Fruit fly (Drosophila melanogaster) whole organism: ENCODE data around the gene CG5116.

Experiments
- CG8478 ChIP-seq: fragments of >200 bp; optimal IDR thresholded peaks from 2 replicates; lab custom pipeline; 2018; ENCODE audit warnings: inconsistent platforms
- Dll ChIP-seq: fragments of >200 bp; optimal IDR thresholded peaks from 2 replicates; lab custom pipeline; 2017
- EcR ChIP-seq, 2 experiments: fragments of >200 bp; optimal IDR thresholded peaks; 2 replicates each; lab custom pipeline; 2017; ENCODE audit warnings: missing biosample characterization in 2 of 2, missing genetic modification characterization in 2 of 2, missing genetic modification reagents in 2 of 2
- pan ChIP-seq: fragments of >200 bp; optimal IDR thresholded peaks from 2 replicates; lab custom pipeline; 2017
- psq ChIP-seq: fragments of >200 bp; optimal IDR thresholded peaks from 2 replicates; lab custom pipeline; 2017
- usp ChIP-seq: fragments of >200 bp; optimal IDR thresholded peaks from 2 replicates; lab custom pipeline; 2017; ENCODE audit warnings: missing biosample characterization, missing genetic modification characterization, mixed read lengths

CG5116 gene

DNA sequence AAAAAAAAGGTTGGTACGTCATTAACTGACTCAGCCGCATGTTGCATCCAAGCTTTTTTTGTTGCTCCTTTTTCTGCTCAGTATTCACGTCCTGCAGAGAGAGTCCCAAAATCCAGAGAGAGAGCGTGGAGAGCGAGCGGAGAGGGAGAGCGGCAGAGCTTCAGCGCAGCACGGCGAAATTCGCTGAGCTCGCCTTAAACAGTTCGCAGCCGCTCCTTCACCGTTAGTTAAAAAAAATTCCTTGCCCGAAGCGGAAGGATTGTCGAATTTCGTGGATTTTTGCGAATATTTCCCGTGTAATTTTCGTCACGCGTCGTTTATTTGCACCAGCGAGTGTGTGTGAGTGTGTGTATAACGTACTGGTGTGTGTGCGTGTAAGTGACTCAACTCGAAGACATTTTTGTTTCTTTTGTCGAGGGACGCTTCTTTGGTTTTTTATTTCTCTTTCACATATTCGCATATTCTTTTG, 35.2 kb downstream of the CG5116 start:
- no peak for TF ChIP-seq psq
- TF ChIP-seq CG8478 (lab: Kevin White, UChicago): no peak

DNA sequence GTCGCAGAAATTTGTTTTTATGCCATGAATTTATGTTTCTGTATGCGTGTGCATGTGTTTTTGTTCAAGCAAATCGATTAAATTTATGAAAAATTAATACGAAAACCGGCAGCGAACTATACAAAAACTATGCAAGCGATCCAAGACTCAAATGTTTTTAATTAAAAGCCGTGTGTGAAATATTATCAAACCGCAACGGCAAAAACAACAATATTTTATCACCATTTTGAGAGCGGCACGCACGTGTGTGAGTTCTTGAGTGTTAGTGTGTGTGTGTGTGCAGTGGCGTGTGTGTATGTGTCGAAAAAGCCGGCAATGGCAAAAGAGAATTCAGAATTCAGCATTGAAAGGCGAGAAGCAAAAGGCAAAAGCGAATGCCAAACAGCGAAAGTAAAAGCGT, 35.7 kb downstream of the CG5116 start:
- TF ChIP-seq Dll (no peak), usp (GFP tag; lab: Kevin White, UChicago) (no peak), pan (no peak)

DNA sequence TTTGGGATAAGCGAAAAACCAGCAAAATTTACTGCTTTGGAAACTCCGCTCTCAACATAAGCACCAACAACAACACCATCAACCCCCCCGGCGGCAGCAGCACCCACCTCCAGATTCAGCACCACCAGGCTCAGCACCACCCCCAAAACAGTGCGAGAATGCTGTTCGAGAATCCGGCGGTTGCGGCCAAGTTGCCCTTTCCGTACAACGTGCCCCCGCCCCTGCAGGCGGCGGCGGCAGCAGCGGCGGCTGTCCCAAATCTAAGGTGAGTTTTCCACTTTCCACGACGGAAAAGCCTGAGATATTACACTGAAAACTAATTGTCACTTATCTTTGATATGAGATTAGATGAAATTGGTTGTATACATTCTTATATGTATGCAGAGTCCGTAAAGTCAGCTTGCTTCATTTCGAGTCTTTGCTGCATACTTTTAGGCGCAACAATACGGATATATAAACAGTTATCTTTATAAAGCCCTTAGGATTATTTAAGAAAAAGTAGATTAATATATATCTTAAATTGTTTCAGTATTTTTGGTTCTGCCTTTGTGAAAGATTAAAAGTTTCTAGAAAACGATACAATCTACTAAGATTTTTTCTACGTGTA, 36.7 kb downstream of the CG5116 start:
- TF ChIP-seq EcR (GFP tag; optimal IDR thresholded peaks at IDR 0.05; lab: Kevin White, UChicago) (no peak), psq (no peak), usp (GFP tag; lab: Kevin White, UChicago) (no peak), pan (no peak), Dll (no peak), CG8478 (lab: Kevin White, UChicago) (no peak)

dm6 chr3R:25529289-25529688, 46.4 kb downstream of the CG5116 start:
- TF ChIP-seq EcR (GFP tag; optimal IDR thresholded peaks at IDR 0.05; lab: Kevin White, UChicago) (no peak), usp (GFP tag; lab: Kevin White, UChicago) (no peak)

dm6 chr3R:25531905-25532387, 49.0 kb downstream of the CG5116 start:
- no peak for TF ChIP-seq psq
- peak in 1 of 2 experiments; percentile 51 for TF ChIP-seq EcR (GFP tag; optimal IDR thresholded peaks at IDR 0.05; lab: Kevin White, UChicago)

DNA sequence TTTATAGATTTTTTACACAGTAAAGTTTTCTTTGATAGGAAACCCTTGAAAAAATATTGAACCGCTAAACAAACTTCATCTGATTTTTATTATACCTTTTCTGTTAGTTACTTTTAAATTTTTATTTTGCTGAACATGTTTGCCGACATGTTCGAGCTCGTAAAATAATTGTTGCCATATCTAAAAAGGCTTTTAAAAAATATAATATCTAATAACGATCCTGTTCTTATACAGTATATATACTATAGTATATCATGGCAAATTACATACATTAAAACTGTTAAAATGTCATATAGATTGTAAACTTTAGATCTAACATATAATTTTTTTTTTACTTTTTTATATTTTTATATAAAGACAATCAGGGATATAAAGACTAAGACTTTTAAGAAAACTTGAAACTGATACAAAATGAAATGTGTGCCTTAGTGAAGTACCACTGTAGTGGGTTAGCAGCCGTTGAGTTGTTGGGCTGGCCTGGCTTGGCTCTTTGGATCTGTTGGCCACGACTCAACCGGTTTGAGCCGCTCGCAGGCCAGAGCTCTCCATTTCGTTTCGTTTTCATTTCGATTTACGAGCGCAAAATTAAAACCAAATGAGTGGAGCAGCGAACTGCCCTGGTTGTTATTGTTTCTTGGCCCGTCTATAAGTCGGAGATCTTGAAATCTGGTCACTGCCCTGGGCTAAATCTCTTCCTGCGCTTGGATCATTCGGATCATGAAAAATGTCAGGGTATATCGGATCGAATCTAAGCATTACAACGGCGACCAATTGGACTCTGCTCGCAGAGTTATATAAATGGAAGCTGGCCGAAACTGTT, 49.7 kb downstream of the CG5116 start:
- TF ChIP-seq psq: no peak
- TF ChIP-seq pan: no peak
- no peak for TF ChIP-seq Dll
- peak in 1 of 2 experiments; percentile 48 for TF ChIP-seq EcR (GFP tag; optimal IDR thresholded peaks at IDR 0.05; lab: Kevin White, UChicago)
- no peak for TF ChIP-seq usp (GFP tag; lab: Kevin White, UChicago)
- no peak for TF ChIP-seq CG8478 (lab: Kevin White, UChicago)
